Worm (Caenorhabditis elegans): Measurements from ENCODE around the gene F25B3.2.

Gene F25B3.2

DNA sequence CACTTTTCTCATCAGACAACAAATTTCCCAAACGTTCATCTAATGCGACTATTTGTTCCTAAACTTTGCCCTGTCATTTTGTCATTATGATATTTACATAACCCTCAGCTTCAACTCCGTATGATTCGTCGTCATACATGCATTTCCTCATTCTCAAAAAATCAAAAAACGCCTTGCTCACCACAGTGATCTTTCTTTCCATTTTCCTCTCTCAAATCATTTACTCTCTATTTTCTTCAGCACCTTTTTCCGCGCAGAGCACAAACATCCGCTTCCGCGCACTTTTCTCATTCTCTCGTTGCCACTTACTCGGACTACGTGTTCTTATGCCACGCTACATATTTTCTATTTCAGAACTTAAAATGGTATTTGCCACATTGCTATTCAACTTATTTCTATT lies at the start of gene F25B3.2:
TSS of gene F25B3.2 (plus strand) at position 301 of the 400 bp plus-strand sequence.
- TF ChIP-seq unc-120 (tag; optimal IDR thresholded peaks at IDR 0.05; ENCODE audit: poor library complexity, severe bottlenecking) (no peak), cnd-1 (tag; optimal IDR thresholded peaks at IDR 0.05) (no peak), zip-8 (tag; optimal IDR thresholded peaks at IDR 0.05) (no peak), mep-1 (tag; optimal IDR thresholded peaks at IDR 0.05) (no peak), nhr-76 (tag; optimal IDR thresholded peaks at IDR 0.05) (no peak), ceh-39 (tag; optimal IDR thresholded peaks at IDR 0.05) (no peak)

DNA sequence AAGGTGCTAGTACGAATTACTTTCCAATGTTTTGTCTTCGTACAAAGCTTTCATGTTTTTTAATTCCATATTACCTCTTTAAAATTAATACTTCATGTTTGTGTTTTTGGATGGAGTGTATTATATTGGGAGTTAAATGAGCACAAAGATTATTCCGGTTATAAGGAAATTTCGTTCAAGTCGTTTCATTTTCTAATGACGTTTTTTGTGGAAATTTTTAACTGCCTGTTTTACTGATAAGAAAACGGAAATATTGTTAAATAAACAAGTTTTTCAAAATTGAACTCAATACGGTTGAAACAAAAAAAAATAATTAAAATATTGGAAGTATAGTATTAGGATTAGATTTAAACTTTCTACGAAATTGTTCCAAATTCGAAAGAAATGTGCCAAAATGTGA lies 49.8 kb upstream of the F25B3.2 start:
- TF ChIP-seq ztf-11 (tag; optimal IDR thresholded peaks at IDR 0.05) (no peak), bed-3 (GFP tag; optimal IDR thresholded peaks at IDR 0.05) (no peak), ham-2 (GFP tag; optimal IDR thresholded peaks at IDR 0.05) (no peak), unc-62 (GFP tag; optimal IDR thresholded peaks at IDR 0.05) (no peak), mab-5 (tag; optimal IDR thresholded peaks at IDR 0.05) (no peak), hlh-1 (tag; optimal IDR thresholded peaks at IDR 0.05) (no peak), unc-120 (tag; optimal IDR thresholded peaks at IDR 0.05; ENCODE audit: poor library complexity, severe bottlenecking) (no peak), sem-2 (GFP tag; optimal IDR thresholded peaks at IDR 0.05) (no peak), ces-1 (GFP tag; optimal IDR thresholded peaks at IDR 0.05) (no peak), nhr-76 (tag; optimal IDR thresholded peaks at IDR 0.05) (no peak)

DNA sequence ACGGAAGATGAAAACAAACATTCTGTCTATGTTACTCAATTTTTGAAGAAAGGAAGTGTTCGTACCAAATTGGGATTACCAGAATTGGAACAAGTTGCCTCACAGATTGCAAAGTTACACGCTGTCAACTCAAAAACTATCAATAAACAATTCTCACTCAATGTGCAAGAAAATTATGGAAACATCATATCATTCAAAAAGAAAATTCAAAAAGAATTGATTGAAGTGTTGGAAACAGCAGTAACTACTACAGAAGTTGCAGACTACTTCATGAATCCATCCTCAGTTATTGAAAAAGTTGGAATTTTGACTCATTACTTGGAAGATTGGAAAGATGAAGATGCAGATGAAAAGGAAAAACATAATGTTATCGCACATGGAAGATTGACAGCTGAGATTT lies 49.1 kb upstream of the F25B3.2 start:
- TF ChIP-seq ceh-43 (GFP tag; optimal IDR thresholded peaks at IDR 0.05) = no peak
- no peak for TF ChIP-seq lin-13 (tag; optimal IDR thresholded peaks at IDR 0.05)
- TF ChIP-seq ceh-83 (GFP tag; optimal IDR thresholded peaks at IDR 0.05) = no peak
- TF ChIP-seq nhr-2 (tag; optimal IDR thresholded peaks at IDR 0.05) = no peak
- no peak for TF ChIP-seq unc-120 (tag; optimal IDR thresholded peaks at IDR 0.05; ENCODE audit: poor library complexity, severe bottlenecking)
- TF ChIP-seq mls-2 (tag; optimal IDR thresholded peaks at IDR 0.05) = no peak
- no peak for TF ChIP-seq zip-8 (tag; optimal IDR thresholded peaks at IDR 0.05)
- TF ChIP-seq ham-2 (GFP tag; optimal IDR thresholded peaks at IDR 0.05) = no peak
- no peak for TF ChIP-seq hlh-1 (tag; optimal IDR thresholded peaks at IDR 0.05)

DNA sequence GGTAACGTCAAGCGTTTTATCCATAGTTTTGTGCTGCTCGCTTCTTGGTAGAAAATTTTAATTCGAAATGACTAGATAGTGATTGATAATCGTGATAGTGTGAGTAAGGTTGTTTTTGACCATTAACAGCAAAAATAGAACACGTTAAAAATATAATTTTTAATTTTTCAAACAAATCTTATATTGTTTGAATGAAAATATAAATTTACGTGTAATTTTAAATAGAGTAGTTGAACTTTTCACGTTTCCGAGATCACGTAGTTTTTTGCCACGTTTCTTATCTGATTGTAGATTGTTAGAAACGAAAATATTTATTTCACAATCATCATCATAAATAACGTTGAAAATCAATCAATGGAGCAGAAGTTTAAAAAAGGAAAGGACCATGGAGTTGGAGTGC lies 45.6 kb upstream of the F25B3.2 start, which contains the start of the genes C50F4.10 and pfk-1.2:
TSS of gene C50F4.10 (minus strand) at position 101 of the 400 bp plus-strand sequence.
TSS of gene pfk-1.2 (plus strand) at position 325 of the 400 bp plus-strand sequence.
- TF ChIP-seq blmp-1 (tag; optimal IDR thresholded peaks at IDR 0.05) (no peak), unc-39 (tag; optimal IDR thresholded peaks at IDR 0.05) (no peak), ztf-11 (tag; optimal IDR thresholded peaks at IDR 0.05) (no peak), lin-32 (GFP tag; optimal IDR thresholded peaks at IDR 0.05) (no peak), nhr-76 (tag; optimal IDR thresholded peaks at IDR 0.05) (no peak), sem-2 (GFP tag; optimal IDR thresholded peaks at IDR 0.05) (no peak), flh-1 (GFP tag; optimal IDR thresholded peaks at IDR 0.05) (no peak), lsy-2 (tag; optimal IDR thresholded peaks at IDR 0.05) (no peak), cnd-1 (tag; optimal IDR thresholded peaks at IDR 0.05) (no peak), bed-3 (GFP tag; optimal IDR thresholded peaks at IDR 0.05) (no peak), M03D4.4 (tag; optimal IDR thresholded peaks at IDR 0.05) (no peak), sptf-1 (tag; optimal IDR thresholded peaks at IDR 0.05) (no peak), elt-3 (tag; optimal IDR thresholded peaks at IDR 0.05) (no peak), tbx-8 (GFP tag; optimal IDR thresholded peaks at IDR 0.05) (no peak), drap-1 (GFP tag; optimal IDR thresholded peaks at IDR 0.05) (no peak), mep-1 (tag; optimal IDR thresholded peaks at IDR 0.05) (no peak), ceh-43 (GFP tag; optimal IDR thresholded peaks at IDR 0.05) (no peak)

DNA sequence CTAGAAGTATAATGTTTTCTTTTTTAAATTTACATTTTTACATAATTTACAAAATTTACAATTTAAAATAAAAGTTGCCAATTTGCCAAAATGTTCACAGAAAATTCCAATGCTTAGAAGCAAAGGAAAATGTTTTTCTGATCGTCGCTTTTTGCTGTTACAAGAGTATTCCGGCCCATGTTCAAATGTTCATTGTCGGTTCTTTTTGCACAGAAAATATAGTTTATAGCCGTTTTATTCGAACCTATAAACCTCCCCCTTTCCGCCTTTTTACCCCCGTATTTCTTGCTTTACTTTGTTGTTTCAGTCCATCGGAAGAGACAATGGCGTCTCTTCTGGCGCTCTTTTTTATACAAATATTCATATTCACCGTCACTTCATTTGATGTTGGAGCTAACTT lies 42.5 kb upstream of the F25B3.2 start, which contains the start of gene tag-329:
TSS of gene tag-329 (plus strand) at position 301 of the 400 bp plus-strand sequence.
- no peak for TF ChIP-seq mls-2 (tag; optimal IDR thresholded peaks at IDR 0.05)
- TF ChIP-seq blmp-1 (tag; optimal IDR thresholded peaks at IDR 0.05) = no peak
- TF ChIP-seq tbx-8 (GFP tag; optimal IDR thresholded peaks at IDR 0.05) = no peak
- no peak for TF ChIP-seq lin-13 (tag; optimal IDR thresholded peaks at IDR 0.05)
- TF ChIP-seq ceh-39 (tag; optimal IDR thresholded peaks at IDR 0.05) = no peak
- no peak for TF ChIP-seq unc-39 (tag; optimal IDR thresholded peaks at IDR 0.05)
- TF ChIP-seq nhr-2 (tag; optimal IDR thresholded peaks at IDR 0.05) = no peak
- no peak for TF ChIP-seq ceh-43 (GFP tag; optimal IDR thresholded peaks at IDR 0.05)
- no peak for TF ChIP-seq sptf-1 (tag; optimal IDR thresholded peaks at IDR 0.05)
- TF ChIP-seq lin-32 (GFP tag; optimal IDR thresholded peaks at IDR 0.05) = no peak
- TF ChIP-seq flh-1 (GFP tag; optimal IDR thresholded peaks at IDR 0.05) = no peak
- no peak for TF ChIP-seq M03D4.4 (tag; optimal IDR thresholded peaks at IDR 0.05)
- TF ChIP-seq pha-4 (tag; optimal IDR thresholded peaks at IDR 0.05) = no peak
- TF ChIP-seq ceh-83 (GFP tag; optimal IDR thresholded peaks at IDR 0.05) = no peak
- no peak for TF ChIP-seq cnd-1 (tag; optimal IDR thresholded peaks at IDR 0.05)
- no peak for TF ChIP-seq hlh-1 (tag; optimal IDR thresholded peaks at IDR 0.05)
- no peak for TF ChIP-seq ztf-11 (tag; optimal IDR thresholded peaks at IDR 0.05)

Measured in whole organism, mixed stage, embryonic.